Worm (Caenorhabditis elegans) whole organism, L4/young adult: Measurements from ENCODE around the gene clec-208.

Experiments used
- W03F9.2 ChIP-seq: fragments of 150-350 bp; optimal IDR thresholded peaks from 2 replicates; lab custom pipeline; 2014; ENCODE audit warnings: missing biosample characterization, missing genetic modification characterization
- dao-5 ChIP-seq: sonication (generic microtip); optimal IDR thresholded peaks from 2 replicates; lab custom pipeline; 2016; ENCODE audit warnings: missing genotype, missing genetic modification characterization, moderate library complexity, missing compliant biosample characterization

- no peak for TF ChIP-seq W03F9.2 (tag; lab: Kevin White, UChicago)
- no peak for TF ChIP-seq dao-5 (tag; lab: Kevin White, UChicago)
These were observed 47.0 kb upstream of the clec-208 start for ce11 chrV:2050790-2051189.
